Fruit fly (Drosophila melanogaster) whole organism, pupa: ENCODE results near the gene ATPsyngamma.
A peak's percentile ranks its signal among the peaks of the same experiment; 100 is the strongest.

Experiments used
- CG10348 ChIP-seq: fragments of 200-800 bp; sonication (Bioruptor generic); IDR thresholded peaks from 2 replicates; pipeline ENCODE4 v1.3.6; 2022; ENCODE audit warnings: missing biosample characterization, missing genetic modification characterization
- CG12605 ChIP-seq: fragments of 200-800 bp; sonication (Bioruptor generic); IDR thresholded peaks from 2 replicates; pipeline ENCODE4 v1.3.6; 2022; ENCODE audit warnings: missing biosample characterization, missing genetic modification characterization
- CG13204 ChIP-seq: fragments of 200-800 bp; sonication (Bioruptor generic); optimal IDR thresholded peaks from 2 replicates; lab custom pipeline; 2018; ENCODE audit warnings: missing biosample characterization, mild to moderate bottlenecking, missing genetic modification characterization, moderate library complexity
- CG14655 ChIP-seq: fragments of 200-800 bp; sonication (Bioruptor generic); optimal IDR thresholded peaks from 3 replicates; lab custom pipeline; 2017; ENCODE audit warnings: mild to moderate bottlenecking, missing biosample characterization, missing genetic modification reagents, missing genetic modification characterization
- CG15710 ChIP-seq: fragments of 200-800 bp; sonication (Bioruptor generic); optimal IDR thresholded peaks from 2 replicates; lab custom pipeline; 2018; ENCODE audit warnings: missing biosample characterization, mild to moderate bottlenecking, missing genetic modification characterization, moderate library complexity
- CG17806 ChIP-seq: fragments of 200-800 bp; sonication (Bioruptor generic); optimal IDR thresholded peaks from 2 replicates; lab custom pipeline; 2018; ENCODE audit warnings: missing biosample characterization, mild to moderate bottlenecking, missing genetic modification characterization, moderate library complexity
- CG32121 ChIP-seq: fragments of 200-800 bp; sonication (Bioruptor generic); IDR thresholded peaks from 2 replicates; pipeline ENCODE4 v1.3.6; 2022; ENCODE audit warnings: missing biosample characterization, missing genetic modification characterization
- CG34367 ChIP-seq: fragments of 200-800 bp; sonication (Bioruptor generic); optimal IDR thresholded peaks from 2 replicates; lab custom pipeline; 2018; ENCODE audit warnings: missing biosample characterization, mild to moderate bottlenecking, missing genetic modification characterization
- CG4496 ChIP-seq: fragments of 200-800 bp; sonication (Bioruptor generic); IDR thresholded peaks from 3 replicates; pipeline ENCODE4 v1.3.6; 2022; ENCODE audit warnings: missing biosample characterization, missing genetic modification characterization
- CG8159 ChIP-seq: fragments of 200-800 bp; sonication (Bioruptor generic); optimal IDR thresholded peaks from 3 replicates; lab custom pipeline; 2018; ENCODE audit warnings: missing biosample characterization, mild to moderate bottlenecking, missing genetic modification characterization, moderate library complexity
- CG8301 ChIP-seq: fragments of 200-800 bp; sonication (Bioruptor generic); optimal IDR thresholded peaks from 2 replicates; lab custom pipeline; 2018; ENCODE audit warnings: missing biosample characterization, mild to moderate bottlenecking, missing genetic modification characterization
- CG9948 ChIP-seq: fragments of 200-800 bp; sonication (Bioruptor generic); optimal IDR thresholded peaks from 2 replicates; lab custom pipeline; 2018; ENCODE audit warnings: missing biosample characterization, mild to moderate bottlenecking, missing genetic modification characterization, moderate library complexity
- D1 ChIP-seq: fragments of 200-800 bp; sonication (Bioruptor generic); optimal IDR thresholded peaks from 2 replicates; lab custom pipeline; 2018; ENCODE audit warnings: missing biosample characterization, mild to moderate bottlenecking, missing genetic modification characterization, moderate library complexity
- EcR ChIP-seq: fragments of 200-800 bp; sonication (Bioruptor generic); optimal IDR thresholded peaks from 3 replicates; lab custom pipeline; 2019; ENCODE audit warnings: missing biosample characterization, missing genetic modification characterization, mild to moderate bottlenecking, moderate library complexity, missing genetic modification reagents
- Ets98B ChIP-seq: fragments of 200-800 bp; sonication (Bioruptor generic); IDR thresholded peaks from 2 replicates; pipeline ENCODE4 v1.3.6; 2022; ENCODE audit warnings: missing biosample characterization, missing genetic modification characterization
- Pif1A ChIP-seq: fragments of 200-800 bp; sonication (Bioruptor generic); optimal IDR thresholded peaks from 3 replicates; lab custom pipeline; 2016; ENCODE audit warnings: missing biosample characterization, missing genetic modification characterization
- Pif1B ChIP-seq: fragments of 200-800 bp; sonication (Bioruptor generic); optimal IDR thresholded peaks from 3 replicates; lab custom pipeline; 2016; ENCODE audit warnings: missing biosample characterization, missing genetic modification characterization
- Snoo ChIP-seq: fragments of 200-800 bp; sonication (Bioruptor generic); optimal IDR thresholded peaks from 3 replicates; lab custom pipeline; 2017; ENCODE audit warnings: missing biosample characterization, mild to moderate bottlenecking, missing genetic modification characterization, inconsistent platforms
- fd96Ca ChIP-seq: fragments of 200-800 bp; sonication (Bioruptor generic); IDR thresholded peaks from 3 replicates; pipeline ENCODE4 v1.3.6; 2022; ENCODE audit warnings: missing biosample characterization, missing genetic modification characterization
- gl ChIP-seq: fragments of 200-800 bp; sonication (Bioruptor generic); optimal IDR thresholded peaks from 2 replicates; lab custom pipeline; 2018; ENCODE audit warnings: missing biosample characterization, mild to moderate bottlenecking, missing genetic modification characterization
- rn ChIP-seq: fragments of 200-800 bp; sonication (Bioruptor generic); IDR thresholded peaks from 2 replicates; pipeline ENCODE4 v1.3.6; 2022; ENCODE audit warnings: missing biosample characterization, missing genetic modification characterization

ATPsyngamma gene

DNA sequence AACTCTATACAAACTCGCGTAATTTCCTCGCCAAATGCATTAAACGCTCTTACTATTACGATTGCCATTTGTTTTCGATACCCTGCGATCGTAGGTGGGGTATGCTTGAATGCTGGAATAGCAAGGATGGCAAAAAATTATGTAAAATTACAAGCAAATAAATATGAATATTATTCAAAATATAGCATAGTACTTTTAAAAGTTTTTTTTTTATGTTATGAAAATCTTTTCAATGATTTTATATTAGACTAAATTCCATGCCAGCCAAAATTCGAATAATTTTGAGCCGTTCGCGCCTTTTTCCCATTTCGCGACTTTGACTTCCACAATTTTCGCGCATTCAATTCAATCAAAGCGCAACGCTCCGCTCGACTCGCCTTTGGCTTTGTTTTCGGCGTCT, 7.2 kb upstream of the ATPsyngamma start:
- TF ChIP-seq CG8159 (tag; lab: Kevin White, UChicago) = no peak
- no peak for TF ChIP-seq CG14655
- TF ChIP-seq, all 21 proteins: peak for 0

DNA sequence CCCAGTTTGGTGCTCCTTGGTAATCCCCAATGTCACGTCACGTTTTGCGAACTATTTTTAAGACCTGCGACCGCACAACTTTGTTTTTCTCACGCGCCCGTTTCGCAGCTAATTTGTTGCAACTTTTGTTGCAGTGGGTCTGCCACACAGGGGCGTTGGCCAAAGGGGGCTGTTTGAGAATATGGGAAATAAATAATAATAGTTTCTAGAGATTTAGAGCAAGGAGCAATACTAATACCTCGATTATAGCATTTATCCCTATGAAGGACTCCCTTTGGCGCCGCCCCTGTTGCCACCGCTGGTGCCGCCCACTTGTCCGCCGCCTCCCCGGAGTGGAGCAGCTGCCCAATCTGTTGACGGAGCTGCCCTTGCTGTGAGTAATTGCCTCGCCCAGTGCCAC, 6.3 kb upstream of the ATPsyngamma start:
- TF ChIP-seq Ets98B (GFP tag; lab: Robert Waterston, UW) = peak; percentile 87
- TF ChIP-seq gl (tag; lab: Kevin White, UChicago) = no peak
- TF ChIP-seq CG14655 = no peak
- peak; percentile 90 for TF ChIP-seq fd96Ca (GFP tag; lab: Robert Waterston, UW)
- no peak for TF ChIP-seq CG17806 (tag; lab: Kevin White, UChicago)
- no peak for TF ChIP-seq EcR
- peak; percentile 3 for TF ChIP-seq CG15710
- TF ChIP-seq D1 (tag; lab: Kevin White, UChicago) = no peak
- TF ChIP-seq Pif1B (GFP tag; lab: Kevin White, UChicago) = no peak
- TF ChIP-seq CG12605 (GFP tag; lab: Robert Waterston, UW) = peak; percentile 40; the same call in 1 of the 2 replicates
- TF ChIP-seq CG9948 (tag; lab: Kevin White, UChicago) = peak; percentile 7
- TF ChIP-seq rn (GFP tag; lab: Robert Waterston, UW) = 0 out of 2 replicates have a peak, but pooled peaks have one; percentile 52
- no peak for TF ChIP-seq CG8159 (tag; lab: Kevin White, UChicago)
- no peak for TF ChIP-seq CG34367 (tag; lab: Kevin White, UChicago)
- peak; percentile 33; the same call in 1 of the 2 replicates for TF ChIP-seq CG10348 (GFP tag; lab: Robert Waterston, UW)
- TF ChIP-seq CG13204 (GFP tag; lab: Kevin White, UChicago) = no peak
- TF ChIP-seq CG8301 (tag; lab: Kevin White, UChicago) = no peak
- TF ChIP-seq CG4496 = peak; percentile 83
- peak; percentile 87 for TF ChIP-seq CG32121 (GFP tag; lab: Robert Waterston, UW)

DNA sequence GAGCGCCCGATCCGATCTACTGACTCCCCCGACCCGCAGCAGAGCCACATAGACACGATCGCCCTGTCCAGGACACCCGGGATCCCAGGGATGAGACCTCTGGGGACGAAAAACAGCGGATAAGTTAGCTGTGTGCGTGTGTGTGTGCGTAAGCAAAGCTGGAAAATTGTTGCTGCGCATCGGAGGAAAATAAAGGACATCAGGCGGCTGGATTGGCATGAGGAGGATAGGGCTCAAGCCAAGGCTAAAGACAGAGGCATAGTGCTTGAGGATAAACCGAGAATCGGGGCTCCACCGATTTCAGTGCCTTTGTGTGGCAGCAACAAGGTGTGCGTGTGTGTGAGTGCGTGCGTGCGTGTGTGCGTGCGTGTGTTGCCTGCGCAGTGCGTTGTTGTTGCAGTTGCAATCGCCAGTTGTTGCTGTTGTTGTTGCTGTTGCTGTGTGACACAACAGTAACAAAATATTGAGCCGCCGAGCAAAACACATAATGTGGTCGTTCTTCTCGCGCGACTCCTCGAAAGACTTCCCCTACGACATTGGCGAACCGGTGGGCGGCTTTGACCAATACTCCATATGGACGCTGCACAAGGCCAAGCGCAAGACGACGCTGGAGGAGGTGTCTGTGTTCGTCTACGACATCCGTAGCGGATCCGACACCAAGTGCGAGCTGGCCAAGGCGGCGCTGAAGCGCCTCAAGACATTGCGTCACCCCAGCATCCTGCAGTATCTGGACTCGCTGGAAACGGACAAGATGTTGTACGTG, 522 bp upstream of the ATPsyngamma start:
- no peak for TF ChIP-seq CG4496
- TF ChIP-seq fd96Ca (GFP tag; lab: Robert Waterston, UW) = no peak

DNA sequence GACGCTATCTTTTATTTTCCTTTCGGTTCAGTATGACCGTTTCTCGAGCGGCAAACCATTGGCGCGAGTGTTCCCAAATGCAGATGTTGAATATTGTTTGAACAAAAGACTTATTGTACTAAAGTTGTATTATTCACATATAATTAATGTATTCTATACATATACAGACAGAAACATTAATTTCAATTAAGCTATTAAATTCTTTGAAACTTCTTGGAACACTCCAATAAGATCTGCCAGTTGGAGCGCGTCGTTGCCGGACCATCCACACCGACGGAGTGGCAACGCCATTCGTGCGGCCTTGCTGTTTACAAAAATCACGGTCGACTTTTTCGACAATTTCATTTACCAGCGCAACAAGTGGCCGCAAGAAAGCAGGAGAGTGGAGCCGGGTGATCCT, 3.9 kb downstream of the ATPsyngamma start, which contains the start of the genes Wdr24 and IntS11:
Wdr24 (minus strand) TSS at position 37 of the 400 bp plus-strand sequence.
IntS11 (plus strand) TSS at position 282 of the 400 bp plus-strand sequence.
- TF ChIP-seq CG14655 = no peak
- TF ChIP-seq CG9948 (tag; lab: Kevin White, UChicago) = peak; percentile 92
- peak; percentile 96 for TF ChIP-seq CG17806 (tag; lab: Kevin White, UChicago)
- TF ChIP-seq CG34367 (tag; lab: Kevin White, UChicago) = peak; percentile 94
- peak; percentile 98 for TF ChIP-seq CG32121 (GFP tag; lab: Robert Waterston, UW)
- TF ChIP-seq CG13204 (GFP tag; lab: Kevin White, UChicago) = no peak
- peak; percentile 98 for TF ChIP-seq CG15710
- peak; percentile 7 for TF ChIP-seq EcR
- TF ChIP-seq CG10348 (GFP tag; lab: Robert Waterston, UW) = peak; percentile 99
- TF ChIP-seq Snoo (tag; lab: Kevin White, UChicago) = peak; percentile 95
- TF ChIP-seq gl (tag; lab: Kevin White, UChicago) = peak; percentile 83
- peak; percentile 94 for TF ChIP-seq CG8159 (tag; lab: Kevin White, UChicago)
- TF ChIP-seq Pif1B (GFP tag; lab: Kevin White, UChicago) = no peak
- TF ChIP-seq Ets98B (GFP tag; lab: Robert Waterston, UW) = peak; percentile 98
- TF ChIP-seq Pif1A (GFP tag; lab: Kevin White, UChicago) = no peak
- TF ChIP-seq CG12605 (GFP tag; lab: Robert Waterston, UW) = peak; percentile 97
- TF ChIP-seq rn (GFP tag; lab: Robert Waterston, UW) = peak; percentile 98
- peak; percentile 99 for TF ChIP-seq CG4496
- peak; percentile 96 for TF ChIP-seq CG8301 (tag; lab: Kevin White, UChicago)
- TF ChIP-seq fd96Ca (GFP tag; lab: Robert Waterston, UW) = peak; percentile 98
- no peak for TF ChIP-seq D1 (tag; lab: Kevin White, UChicago)

DNA sequence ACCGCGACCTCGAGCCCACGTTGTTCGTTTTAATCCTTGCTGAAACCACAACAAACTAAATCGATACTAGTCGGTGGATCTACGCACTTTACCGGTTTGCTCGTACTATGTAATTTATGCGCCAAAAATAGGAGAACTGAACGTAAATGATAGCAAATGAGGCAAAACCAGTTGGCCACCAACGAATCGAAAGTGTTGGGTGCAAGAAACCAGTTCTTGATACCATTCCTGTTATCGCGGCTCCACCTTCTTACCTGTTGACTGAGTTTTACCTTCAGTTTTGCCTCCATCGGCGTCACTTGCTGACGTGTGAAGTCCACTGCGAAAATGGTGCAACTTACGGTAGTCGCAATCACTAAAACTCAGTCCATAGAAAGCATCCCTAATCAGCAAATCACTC, 8.9 kb downstream of the ATPsyngamma start:
- no peak for TF ChIP-seq CG15710
- no peak for TF ChIP-seq CG4496
- TF ChIP-seq CG17806 (tag; lab: Kevin White, UChicago) = no peak
- TF ChIP-seq CG12605 (GFP tag; lab: Robert Waterston, UW) = no peak
- TF ChIP-seq Ets98B (GFP tag; lab: Robert Waterston, UW) = no peak
- no peak for TF ChIP-seq CG8301 (tag; lab: Kevin White, UChicago)
- TF ChIP-seq EcR = peak; percentile 50
- no peak for TF ChIP-seq fd96Ca (GFP tag; lab: Robert Waterston, UW)

DNA sequence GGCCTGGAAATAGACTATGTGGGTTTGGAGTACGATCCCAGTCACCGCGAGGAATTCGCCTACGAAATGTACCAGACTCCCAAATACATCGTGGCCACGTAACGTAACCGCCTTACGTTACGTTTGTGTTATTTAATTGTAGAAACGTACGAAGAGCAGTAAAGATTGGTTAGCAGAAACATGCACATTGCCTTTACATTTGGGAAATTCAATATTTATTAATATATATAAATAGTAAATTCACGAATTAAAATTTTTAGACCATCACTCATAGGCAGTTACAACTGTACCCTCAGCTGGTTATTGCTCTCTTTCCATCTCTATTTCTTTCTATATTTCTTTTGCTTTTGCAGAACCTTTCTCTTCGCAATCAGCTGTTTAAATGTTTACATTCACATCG, 11.1 kb downstream of the ATPsyngamma start, which contains the start of gene Gnpnat:
Gnpnat (plus strand) TSS at position 385 of the 400 bp plus-strand sequence.
- TF ChIP-seq CG13204 (GFP tag; lab: Kevin White, UChicago) (no peak), CG4496 (no peak), CG9948 (tag; lab: Kevin White, UChicago) (peak; percentile 7), fd96Ca (GFP tag; lab: Robert Waterston, UW) (no peak), CG12605 (GFP tag; lab: Robert Waterston, UW) (no peak), Pif1B (GFP tag; lab: Kevin White, UChicago) (peak; percentile 48), rn (GFP tag; lab: Robert Waterston, UW) (no peak), CG15710 (peak; percentile 40), CG8159 (tag; lab: Kevin White, UChicago) (peak; percentile 46), gl (tag; lab: Kevin White, UChicago) (no peak), Snoo (tag; lab: Kevin White, UChicago) (peak; percentile 63), CG10348 (GFP tag; lab: Robert Waterston, UW) (no peak), Ets98B (GFP tag; lab: Robert Waterston, UW) (no peak), CG14655 (peak; percentile 58), CG8301 (tag; lab: Kevin White, UChicago) (peak; percentile 63), CG17806 (tag; lab: Kevin White, UChicago) (peak; percentile 61), Pif1A (GFP tag; lab: Kevin White, UChicago) (peak; percentile 51), CG32121 (GFP tag; lab: Robert Waterston, UW) (no peak), EcR (no peak), CG34367 (tag; lab: Kevin White, UChicago) (peak; percentile 37), D1 (tag; lab: Kevin White, UChicago) (no peak)
